Worm (Caenorhabditis elegans): ENCODE measurements around the gene srw-133.

DNA sequence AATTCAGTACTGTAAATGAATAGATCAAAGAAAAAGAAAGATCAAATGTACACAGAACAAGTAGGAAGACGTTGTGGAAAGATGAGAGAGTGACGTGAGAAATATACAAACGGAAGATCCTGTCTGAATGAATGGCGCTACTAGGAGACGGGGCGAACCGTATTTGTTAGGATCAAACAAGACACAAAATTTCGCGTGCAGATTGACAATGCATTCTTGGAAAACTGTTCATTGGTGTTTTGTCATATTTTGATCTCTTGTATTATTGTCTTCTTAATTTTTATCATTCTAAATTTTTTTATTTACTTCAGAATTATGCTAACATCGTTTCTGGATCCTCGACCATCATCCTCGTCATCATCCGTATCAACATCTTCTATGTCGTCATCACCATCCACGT, 19.8 kb downstream of the srw-133 start, which contains the start of gene nhr-181:
- TF ChIP-seq nfya-1 (tag; optimal IDR thresholded peaks at IDR 0.05; ENCODE audit: borderline replicate concordance, insufficient read depth) (no peak), akir-1 (GFP tag; optimal IDR thresholded peaks at IDR 0.05) (no peak)

Measured in whole organism, young adult.